Worm (Caenorhabditis elegans) whole organism, L3 larva: ENCODE measurements around the gene M18.6.

Source experiments
- R02D3.7 ChIP-seq: fragments of 150-350 bp; optimal IDR thresholded peaks from 2 replicates; lab custom pipeline; 2014; ENCODE audit warnings: missing biosample characterization, missing genetic modification characterization
- ama-1 ChIP-seq: fragments of 150-350 bp; optimal IDR thresholded peaks from 2 replicates; lab custom pipeline; 2018
- ceh-82 ChIP-seq: fragments of 150-350 bp; optimal IDR thresholded peaks from 2 replicates; lab custom pipeline; 2014; ENCODE audit warnings: missing biosample characterization, missing genetic modification characterization
- ceh-9 ChIP-seq: sonication (generic microtip); optimal IDR thresholded peaks from 2 replicates; lab custom pipeline; 2018; ENCODE audit warnings: missing biosample characterization, missing genetic modification characterization
- egl-27 ChIP-seq: sonication (generic microtip); optimal IDR thresholded peaks from 4 replicates; lab custom pipeline; 2017; ENCODE audit warnings: missing biosample characterization, missing genetic modification reagents, missing genetic modification characterization
- egl-5 ChIP-seq: fragments of 150-350 bp; optimal IDR thresholded peaks from 2 replicates; lab custom pipeline; 2017; ENCODE audit warnings: missing biosample characterization, missing genetic modification reagents, missing genetic modification characterization, inconsistent platforms
- elt-1 ChIP-seq: fragments of 150-350 bp; optimal IDR thresholded peaks from 2 replicates; lab custom pipeline; 2014; ENCODE audit warnings: missing biosample characterization, missing genetic modification characterization
- elt-2 ChIP-seq: sonication (generic microtip); optimal IDR thresholded peaks from 2 replicates; lab custom pipeline; 2016; ENCODE audit warnings: missing genetic modification reagents, mild to moderate bottlenecking, missing genetic modification characterization, missing compliant biosample characterization
- fkh-10 ChIP-seq: sonication (generic microtip); optimal IDR thresholded peaks from 2 replicates; lab custom pipeline; 2017; ENCODE audit warnings: missing biosample characterization, missing genetic modification reagents, missing genetic modification characterization
- fkh-2 ChIP-seq: fragments of 150-350 bp; optimal IDR thresholded peaks from 2 replicates; lab custom pipeline; 2014; ENCODE audit warnings: missing biosample characterization, missing genetic modification reagents, missing genetic modification characterization
- fos-1 ChIP-seq: fragments of 150-350 bp; optimal IDR thresholded peaks from 2 replicates; lab custom pipeline; 2014; ENCODE audit warnings: missing biosample characterization, missing genetic modification characterization
- hmg-11 ChIP-seq: sonication (generic microtip); optimal IDR thresholded peaks from 2 replicates; lab custom pipeline; 2016; ENCODE audit warnings: missing genetic modification characterization, missing compliant biosample characterization
- jun-1 ChIP-seq: fragments of 150-350 bp; optimal IDR thresholded peaks from 2 replicates; lab custom pipeline; 2014; ENCODE audit warnings: missing biosample characterization, missing genetic modification reagents, missing genetic modification characterization
- lin-39 ChIP-seq: fragments of 150-350 bp; optimal IDR thresholded peaks from 2 replicates; lab custom pipeline; 2018; ENCODE audit warnings: missing biosample characterization, missing genetic modification reagents, missing genetic modification characterization
- lsy-12 ChIP-seq: sonication (generic microtip); optimal IDR thresholded peaks from 2 replicates; lab custom pipeline; 2016; ENCODE audit warnings: mild to moderate bottlenecking, missing genetic modification characterization, missing compliant biosample characterization
- nfya-1 ChIP-seq: sonication (generic microtip); optimal IDR thresholded peaks from 2 replicates; lab custom pipeline; 2017; ENCODE audit warnings: missing genetic modification characterization, mild to moderate bottlenecking, missing compliant biosample characterization, antibody characterized with exemption, moderate library complexity; ENCODE audit not compliant: insufficient read depth
- nhr-237 ChIP-seq: fragments of 150-350 bp; optimal IDR thresholded peaks from 2 replicates; lab custom pipeline; 2014; ENCODE audit warnings: missing biosample characterization, missing genetic modification characterization
- nhr-25 ChIP-seq: sonication (generic microtip); optimal IDR thresholded peaks from 2 replicates; lab custom pipeline; 2017; ENCODE audit warnings: missing biosample characterization, missing genetic modification characterization
- nhr-28 ChIP-seq: fragments of 150-350 bp; optimal IDR thresholded peaks from 2 replicates; lab custom pipeline; 2014; ENCODE audit warnings: missing biosample characterization, missing genetic modification characterization
- nhr-43 ChIP-seq: sonication (generic microtip); optimal IDR thresholded peaks from 2 replicates; lab custom pipeline; 2016; ENCODE audit warnings: mild to moderate bottlenecking, missing genetic modification characterization, missing compliant biosample characterization; ENCODE audit not compliant: poor library complexity, severe bottlenecking
- nhr-76 ChIP-seq: fragments of 150-350 bp; sonication (generic microtip); optimal IDR thresholded peaks from 5 replicates; lab custom pipeline; 2014; ENCODE audit warnings: missing biosample characterization, missing genetic modification characterization
- nhr-77 ChIP-seq: fragments of 150-350 bp; optimal IDR thresholded peaks from 2 replicates; lab custom pipeline; 2014; ENCODE audit warnings: missing biosample characterization, missing genetic modification characterization
- pha-4 ChIP-seq: fragments of 150-350 bp; optimal IDR thresholded peaks from 2 replicates; lab custom pipeline; 2014; ENCODE audit warnings: missing biosample characterization, missing genetic modification reagents, missing genetic modification characterization
- pqm-1 ChIP-seq: fragments of 150-350 bp; optimal IDR thresholded peaks from 2 replicates; lab custom pipeline; 2017; ENCODE audit warnings: missing biosample characterization, missing genetic modification characterization, inconsistent platforms
- sea-2 ChIP-seq: fragments of 150-350 bp; sonication (generic microtip); optimal IDR thresholded peaks from 4 replicates; lab custom pipeline; 2014; ENCODE audit warnings: missing biosample characterization, missing genetic modification reagents, missing genetic modification characterization
- skn-1 ChIP-seq: fragments of 150-350 bp; optimal IDR thresholded peaks from 2 replicates; lab custom pipeline; 2014; ENCODE audit warnings: missing biosample characterization, missing genetic modification characterization
- snpc-4 ChIP-seq: fragments of 150-350 bp; optimal IDR thresholded peaks from 2 replicates; lab custom pipeline; 2014; ENCODE audit warnings: missing biosample characterization, missing genetic modification characterization
- tbx-2 ChIP-seq: sonication (generic microtip); optimal IDR thresholded peaks from 2 replicates; lab custom pipeline; 2016; ENCODE audit warnings: mild to moderate bottlenecking, missing genetic modification characterization, missing compliant biosample characterization
- unc-39 ChIP-seq: sonication (generic microtip); optimal IDR thresholded peaks from 4 replicates; lab custom pipeline; 2017; ENCODE audit warnings: missing biosample characterization, missing genetic modification characterization
- unc-62 ChIP-seq: fragments of 150-350 bp; sonication (generic microtip); optimal IDR thresholded peaks from 4 replicates; lab custom pipeline; 2014; ENCODE audit warnings: missing biosample characterization, missing genetic modification reagents, missing genetic modification characterization
- zag-1 ChIP-seq: fragments of 150-350 bp; optimal IDR thresholded peaks from 2 replicates; lab custom pipeline; 2014; ENCODE audit warnings: missing biosample characterization, missing genetic modification characterization
- ztf-11 ChIP-seq: fragments of 150-350 bp; optimal IDR thresholded peaks from 2 replicates; lab custom pipeline; 2014; ENCODE audit warnings: missing biosample characterization, missing genetic modification characterization

Gene M18.6

ce11 chrIV:12126740-12127472 lies 5.8 kb downstream of the M18.6 start:
- TF ChIP-seq egl-27 (tag; lab: Kevin White, UChicago) = no peak
- TF ChIP-seq tbx-2 (tag; lab: Kevin White, UChicago) = no peak
- no peak for TF ChIP-seq fkh-2
- TF ChIP-seq fkh-10 = peak; percentile 20
- no peak for TF ChIP-seq pqm-1 (tag; lab: Kevin White, UChicago)
- no peak for TF ChIP-seq nhr-77 (tag; lab: Kevin White, UChicago)
- peak; percentile 29 for TF ChIP-seq lin-39 (tag; lab: Kevin White, UChicago)
- TF ChIP-seq fos-1 (tag; lab: Kevin White, UChicago) = no peak
- no peak for TF ChIP-seq jun-1 (tag; lab: Kevin White, UChicago)
- TF ChIP-seq, all 47 proteins: peak for 2

DNA sequence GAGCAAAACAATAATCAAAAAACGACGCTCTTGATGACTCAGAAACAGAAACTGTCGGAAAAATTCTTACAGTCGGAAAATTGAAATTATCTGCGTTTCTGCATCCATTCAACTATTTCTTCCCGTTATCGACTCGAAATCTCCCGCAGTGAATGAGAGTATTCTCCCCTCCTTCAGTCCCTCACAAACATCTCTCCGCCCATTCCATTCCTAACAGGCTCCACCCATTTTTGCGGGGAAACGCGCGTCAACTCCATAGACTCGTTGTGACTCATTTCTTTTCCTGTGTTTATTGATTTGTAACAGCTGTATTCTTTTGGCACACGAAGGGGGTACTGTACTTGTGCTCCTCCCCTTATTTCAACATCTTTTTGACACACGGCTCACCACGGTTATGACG lies 6.7 kb downstream of the M18.6 start:
- peak; percentile 27 for TF ChIP-seq nhr-25 (tag; lab: Kevin White, UChicago)
- peak; percentile 13 for TF ChIP-seq pha-4 (tag; lab: Kevin White, UChicago)
- TF ChIP-seq nfya-1 (tag; lab: Kevin White, UChicago) = peak; percentile 42
- no peak for TF ChIP-seq skn-1
- TF ChIP-seq nhr-76 (tag; lab: Kevin White, UChicago) = no peak
- no peak for TF ChIP-seq sea-2 (GFP tag; lab: Kevin White, UChicago)

DNA sequence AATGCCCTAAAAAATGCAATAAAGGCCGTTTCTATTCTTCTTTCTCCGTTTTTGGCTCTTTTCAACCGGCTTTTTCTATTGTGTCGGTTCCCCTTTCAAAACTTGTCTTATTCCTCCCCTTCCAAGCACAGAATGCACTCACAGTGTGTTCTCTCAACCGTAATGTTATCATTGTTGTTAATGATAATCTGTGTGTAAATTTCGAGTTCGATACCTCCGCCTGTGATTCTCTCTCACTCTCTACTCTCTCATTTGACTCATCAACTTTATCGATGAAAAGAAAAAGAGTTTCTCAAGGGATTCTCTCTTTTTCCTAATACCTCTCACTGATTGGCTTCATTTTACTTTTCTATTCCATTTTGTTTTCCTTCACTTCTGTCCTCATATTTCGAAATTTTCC lies 7.6 kb downstream of the M18.6 start:
- TF ChIP-seq nfya-1 (tag; lab: Kevin White, UChicago) = peak; percentile 28
- TF ChIP-seq pqm-1 (tag; lab: Kevin White, UChicago) = peak; percentile 28
- no peak for TF ChIP-seq unc-62 (GFP tag; lab: Kevin White, UChicago)
- peak; percentile 7 for TF ChIP-seq snpc-4 (tag; lab: Kevin White, UChicago)
- peak; percentile 23 for TF ChIP-seq pha-4 (tag; lab: Kevin White, UChicago)
- no peak for TF ChIP-seq ceh-9 (tag; lab: Kevin White, UChicago)
- TF ChIP-seq elt-2 (tag; lab: Kevin White, UChicago) = peak; percentile 47
- TF ChIP-seq, all 47 proteins: peak for 5

- TF ChIP-seq ceh-82 (tag; lab: Kevin White, UChicago) (no peak), lsy-12 (tag; lab: Kevin White, UChicago) (no peak), nhr-237 (no peak), tbx-2 (tag; lab: Kevin White, UChicago) (no peak), fkh-10 (no peak), nhr-77 (tag; lab: Kevin White, UChicago) (no peak), R02D3.7 (tag; lab: Kevin White, UChicago) (no peak), zag-1 (tag; lab: Kevin White, UChicago) (no peak)
Measured at ce11 chrIV:12129204-12129603, 8.1 kb downstream of the M18.6 start, which contains the start of gene lin-24. Gene lin-24 (plus strand): TSS chrIV:12129504.

DNA sequence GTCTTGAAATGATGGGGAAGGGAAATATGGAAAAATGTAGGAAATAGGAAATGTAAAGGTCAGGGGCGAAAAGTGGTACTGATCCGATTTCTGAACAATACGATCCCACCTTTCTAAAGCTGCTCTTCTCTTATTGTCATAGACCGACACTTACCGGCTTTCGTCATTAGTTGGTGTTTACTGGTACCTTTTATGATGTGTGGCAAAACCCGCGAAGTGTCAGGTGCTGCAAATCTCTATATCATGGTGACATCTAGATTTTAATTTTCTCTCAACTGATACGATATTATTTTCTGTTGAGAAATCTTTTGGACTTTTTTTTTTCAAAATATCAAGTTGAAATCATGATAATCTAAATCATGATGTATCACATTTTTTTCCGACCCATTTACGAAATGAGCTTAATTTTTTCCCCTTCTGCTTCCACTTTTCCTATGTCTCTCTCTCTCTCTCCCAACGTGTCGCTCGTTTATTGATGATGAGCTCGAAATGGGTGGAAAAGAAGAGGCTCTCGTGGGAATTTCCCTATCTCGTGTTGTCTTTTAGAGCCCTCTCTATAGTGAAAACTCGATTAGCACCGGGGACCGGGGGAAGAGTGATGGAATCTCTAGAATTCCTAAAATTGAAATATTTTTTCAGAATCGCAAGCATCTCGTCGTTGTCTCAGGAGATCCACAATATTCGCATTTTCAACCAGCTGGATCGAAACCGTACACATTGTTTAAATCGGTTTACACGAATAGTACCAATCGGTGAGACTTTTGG lies 10.4 kb downstream of the M18.6 start:
- TF ChIP-seq egl-5 (tag; lab: Kevin White, UChicago) (no peak), ztf-11 (tag; lab: Kevin White, UChicago) (no peak), nhr-43 (no peak), nhr-76 (tag; lab: Kevin White, UChicago) (no peak), zag-1 (tag; lab: Kevin White, UChicago) (no peak), fos-1 (tag; lab: Kevin White, UChicago) (no peak), hmg-11 (tag; lab: Kevin White, UChicago) (no peak), sea-2 (GFP tag; lab: Kevin White, UChicago) (no peak), unc-62 (GFP tag; lab: Kevin White, UChicago) (no peak), elt-1 (no peak), ama-1 (lab: Kevin White, UChicago) (no peak), nfya-1 (tag; lab: Kevin White, UChicago) (no peak), unc-39 (tag; lab: Kevin White, UChicago) (no peak), nhr-25 (tag; lab: Kevin White, UChicago) (no peak), fkh-2 (no peak), nhr-77 (tag; lab: Kevin White, UChicago) (no peak), lin-39 (tag; lab: Kevin White, UChicago) (no peak), skn-1 (no peak), elt-2 (tag; lab: Kevin White, UChicago) (no peak), nhr-28 (tag; lab: Kevin White, UChicago) (no peak)
- TF ChIP-seq, all 47 proteins: peak for 0
